Fruit fly (Drosophila melanogaster) whole organism: ENCODE measurements around the gene CG33306.

Experiments used
- CG8478 ChIP-seq: fragments of >200 bp; optimal IDR thresholded peaks from 2 replicates; lab custom pipeline; 2018; ENCODE audit warnings: inconsistent platforms
- Dll ChIP-seq: fragments of >200 bp; optimal IDR thresholded peaks from 2 replicates; lab custom pipeline; 2017
- EcR ChIP-seq, 2 experiments: fragments of >200 bp; optimal IDR thresholded peaks; 2 replicates each; lab custom pipeline; 2017; ENCODE audit warnings: missing biosample characterization in 2 of 2, missing genetic modification characterization in 2 of 2, missing genetic modification reagents in 2 of 2
- pan ChIP-seq: fragments of >200 bp; optimal IDR thresholded peaks from 2 replicates; lab custom pipeline; 2017
- psq ChIP-seq: fragments of >200 bp; optimal IDR thresholded peaks from 2 replicates; lab custom pipeline; 2017
- usp ChIP-seq: fragments of >200 bp; optimal IDR thresholded peaks from 2 replicates; lab custom pipeline; 2017; ENCODE audit warnings: missing biosample characterization, missing genetic modification characterization, mixed read lengths

The CG33306 gene

DNA sequence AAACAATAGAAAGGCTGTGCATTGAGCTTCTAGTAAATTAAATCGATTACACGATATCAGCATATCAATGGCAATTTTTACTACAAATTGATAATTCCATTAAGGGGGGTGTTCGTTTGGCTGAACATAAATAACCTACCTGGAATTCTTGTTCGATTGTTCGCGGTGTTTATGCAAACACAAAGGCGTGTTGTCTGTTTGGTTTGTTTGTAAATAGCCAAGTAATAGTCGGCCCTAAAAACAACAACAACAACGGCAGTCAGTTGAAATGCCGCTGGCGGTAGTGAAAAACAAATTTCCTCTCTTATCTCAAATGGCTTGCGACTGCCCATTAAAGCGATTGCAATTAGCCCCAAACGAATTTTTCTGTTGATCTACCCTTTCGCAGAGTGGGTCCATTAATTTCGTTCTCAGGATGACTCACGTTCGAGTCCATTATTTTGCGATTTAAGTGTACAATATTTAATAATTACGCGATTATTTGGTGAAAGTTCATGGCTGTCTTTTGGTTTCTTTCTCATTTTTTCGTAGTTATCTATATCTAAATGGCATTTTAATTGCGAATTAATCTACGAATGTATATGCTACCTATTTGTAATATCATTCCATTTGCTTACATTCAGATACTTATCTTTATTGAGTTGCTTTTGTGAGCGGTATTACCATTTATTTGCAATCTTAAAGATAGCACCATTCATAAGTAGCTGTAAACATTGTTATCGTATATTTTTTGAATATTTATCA, 4.7 kb downstream of the CG33306 start:
- TF ChIP-seq Dll (lab: Kevin White, UChicago) (no peak), usp (GFP tag; lab: Kevin White, UChicago) (no peak), pan (lab: Kevin White, UChicago) (no peak), CG8478 (lab: Kevin White, UChicago) (no peak), EcR (GFP tag; optimal IDR thresholded peaks at IDR 0.05; lab: Kevin White, UChicago) (no peak), psq (lab: Kevin White, UChicago) (no peak)

DNA sequence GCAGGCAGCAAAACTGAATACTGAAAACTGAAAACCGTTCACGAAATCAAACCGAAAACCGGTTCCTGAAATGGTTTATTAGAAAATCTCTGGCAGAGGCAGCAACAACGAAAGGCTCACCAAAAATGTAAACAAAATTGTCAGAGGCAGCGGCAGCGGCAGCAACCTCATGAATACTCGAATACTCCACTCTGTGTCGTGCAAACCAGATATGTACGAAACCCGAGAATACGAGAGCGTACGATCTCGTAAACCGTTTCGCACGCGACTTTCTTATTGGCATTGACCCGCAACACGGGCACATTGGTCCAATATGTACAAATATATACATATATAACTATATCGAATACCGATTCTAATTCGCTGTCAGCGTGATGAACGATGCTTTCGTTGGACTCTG, 6.0 kb downstream of the CG33306 start:
- TF ChIP-seq pan (lab: Kevin White, UChicago) (no peak), CG8478 (lab: Kevin White, UChicago) (no peak), EcR (GFP tag; optimal IDR thresholded peaks at IDR 0.05; lab: Kevin White, UChicago) (no peak), usp (GFP tag; lab: Kevin White, UChicago) (no peak), Dll (lab: Kevin White, UChicago) (no peak), psq (lab: Kevin White, UChicago) (no peak)

DNA sequence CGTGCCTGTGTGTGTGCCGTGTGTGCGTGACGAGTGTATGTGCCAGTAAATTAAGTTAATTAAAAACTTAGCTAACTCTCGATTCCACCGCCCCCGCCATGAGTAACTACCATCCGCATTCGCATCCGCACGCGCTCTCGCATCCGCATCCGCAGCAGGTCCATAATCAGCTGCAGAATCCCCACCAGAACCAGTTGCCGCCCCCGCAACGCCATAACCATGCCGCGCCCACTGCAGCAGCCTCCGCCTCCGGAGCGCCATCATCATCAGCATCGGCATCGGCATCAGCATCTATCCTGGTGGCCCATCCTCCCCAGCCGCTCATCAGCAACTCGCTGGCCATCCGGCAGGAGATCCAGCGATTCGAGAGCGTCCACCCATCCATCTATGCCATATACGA, 7.6 kb downstream of the CG33306 start:
- no peak for TF ChIP-seq EcR (GFP tag; optimal IDR thresholded peaks at IDR 0.05; lab: Kevin White, UChicago)
- TF ChIP-seq pan (lab: Kevin White, UChicago): no peak
- no peak for TF ChIP-seq usp (GFP tag; lab: Kevin White, UChicago)
- TF ChIP-seq Dll (lab: Kevin White, UChicago): no peak
- no peak for TF ChIP-seq psq (lab: Kevin White, UChicago)
- no peak for TF ChIP-seq CG8478 (lab: Kevin White, UChicago)

DNA sequence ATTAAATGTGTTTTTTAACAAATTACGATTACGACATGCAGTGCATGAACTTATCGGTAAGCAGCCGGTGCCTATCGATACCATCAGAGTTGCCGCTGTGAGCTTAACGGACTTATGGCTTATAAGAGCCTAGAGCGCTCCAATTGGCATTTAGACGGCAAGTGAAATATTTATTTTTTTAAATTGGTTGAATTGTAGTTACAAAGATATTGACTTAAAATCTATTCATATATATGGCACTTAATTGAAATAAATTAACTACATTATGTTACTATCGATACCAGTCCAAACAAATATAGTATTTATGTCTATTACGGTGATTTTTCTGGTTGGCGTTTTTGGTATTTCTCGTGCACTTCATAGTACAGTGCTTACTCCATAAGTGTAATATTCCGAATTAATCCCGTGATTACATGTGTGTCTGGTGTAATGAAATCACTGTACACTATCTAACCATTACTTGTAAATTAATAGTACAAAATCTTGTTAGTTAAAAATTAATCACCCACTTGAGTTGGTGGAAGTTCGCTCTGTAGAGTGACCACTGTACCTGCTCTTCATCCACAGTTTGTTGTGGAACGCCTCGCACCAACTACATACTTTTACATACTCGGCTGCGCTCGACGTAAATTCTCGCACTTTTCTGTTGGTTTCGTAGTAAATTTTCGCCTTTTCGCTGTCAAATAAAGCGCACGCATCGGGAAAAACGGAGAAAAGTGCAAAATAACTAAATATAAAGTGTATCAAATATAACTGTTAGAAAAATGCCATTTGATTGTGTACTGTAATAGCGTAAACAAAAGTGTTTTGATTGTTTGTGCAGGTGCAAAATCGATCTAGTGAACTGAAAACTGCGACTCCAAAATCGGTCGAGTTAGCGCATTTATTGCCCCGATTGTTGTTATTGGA, 8.3 kb downstream of the CG33306 start, which contains the start of the genes mRpS23 and CenG1A:
Gene mRpS23, minus strand, starts transcription at position 71 of the 909 bp plus-strand sequence.
Gene CenG1A, plus strand, starts transcription at position 563 of the 909 bp plus-strand sequence.
- TF ChIP-seq pan (lab: Kevin White, UChicago): no peak
- no peak for TF ChIP-seq usp (GFP tag; lab: Kevin White, UChicago)
- no peak for TF ChIP-seq EcR (GFP tag; optimal IDR thresholded peaks at IDR 0.05; lab: Kevin White, UChicago)
- TF ChIP-seq Dll (lab: Kevin White, UChicago): no peak
- TF ChIP-seq psq (lab: Kevin White, UChicago): no peak
- TF ChIP-seq CG8478 (lab: Kevin White, UChicago): no peak

DNA sequence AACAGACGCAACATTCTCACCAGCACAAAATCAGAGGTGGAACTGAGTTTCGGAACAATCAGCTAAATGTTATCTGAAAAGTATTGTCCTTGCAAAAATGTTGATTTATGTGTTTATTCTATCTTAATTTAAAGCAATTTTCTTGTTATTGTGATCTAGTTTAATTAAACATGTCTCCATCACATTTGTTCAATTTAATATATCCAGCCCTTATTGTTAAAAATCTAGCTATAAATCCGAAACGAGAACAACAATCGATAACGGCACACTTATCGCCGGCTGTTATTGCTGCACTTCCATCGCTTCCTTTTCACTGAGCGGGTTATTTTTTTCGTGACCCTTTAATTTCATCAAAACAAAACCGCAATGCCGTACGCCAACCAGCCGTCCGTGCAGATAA, 10.5 kb downstream of the CG33306 start, which contains the start of the genes GatC, PolG2 and Polr2C:
Gene GatC, minus strand, starts transcription at position 48 of the 400 bp plus-strand sequence.
Gene PolG2, minus strand, starts transcription at position 48 of the 400 bp plus-strand sequence.
Gene Polr2C, plus strand, starts transcription at position 280 of the 400 bp plus-strand sequence.
- TF ChIP-seq usp (GFP tag; lab: Kevin White, UChicago): no peak
- TF ChIP-seq pan (lab: Kevin White, UChicago): no peak
- TF ChIP-seq CG8478 (lab: Kevin White, UChicago): no peak
- TF ChIP-seq EcR (GFP tag; optimal IDR thresholded peaks at IDR 0.05; lab: Kevin White, UChicago): no peak
- no peak for TF ChIP-seq psq (lab: Kevin White, UChicago)
- TF ChIP-seq Dll (lab: Kevin White, UChicago): no peak

DNA sequence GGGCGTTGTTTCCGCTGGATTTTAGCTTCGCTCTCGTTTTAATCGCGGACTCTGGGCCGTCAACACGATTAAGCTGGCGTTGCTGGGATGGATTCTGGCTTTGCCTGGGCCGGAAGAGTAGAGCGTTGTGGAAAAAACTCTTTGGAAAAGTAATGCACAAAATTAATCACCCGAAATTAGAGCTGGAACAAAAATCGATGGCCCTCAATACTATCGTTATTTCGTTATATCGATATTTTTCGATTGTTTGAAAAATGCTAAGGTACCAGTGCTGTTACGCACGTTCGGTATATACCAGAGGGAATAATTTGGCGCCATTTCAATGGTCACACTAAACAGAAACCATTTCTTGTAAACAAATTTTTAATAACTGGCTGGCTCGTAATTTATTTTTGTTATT, 14.0 kb downstream of the CG33306 start, which contains the start of the genes Arpc1 and Orc5:
Gene Arpc1, minus strand, starts transcription at position 202 of the 400 bp plus-strand sequence.
Gene Orc5, plus strand, starts transcription at position 298 of the 400 bp plus-strand sequence.
- TF ChIP-seq usp (GFP tag; lab: Kevin White, UChicago) (no peak), CG8478 (lab: Kevin White, UChicago) (no peak), pan (lab: Kevin White, UChicago) (no peak), psq (lab: Kevin White, UChicago) (no peak), Dll (lab: Kevin White, UChicago) (no peak), EcR (GFP tag; optimal IDR thresholded peaks at IDR 0.05; lab: Kevin White, UChicago) (no peak)

DNA sequence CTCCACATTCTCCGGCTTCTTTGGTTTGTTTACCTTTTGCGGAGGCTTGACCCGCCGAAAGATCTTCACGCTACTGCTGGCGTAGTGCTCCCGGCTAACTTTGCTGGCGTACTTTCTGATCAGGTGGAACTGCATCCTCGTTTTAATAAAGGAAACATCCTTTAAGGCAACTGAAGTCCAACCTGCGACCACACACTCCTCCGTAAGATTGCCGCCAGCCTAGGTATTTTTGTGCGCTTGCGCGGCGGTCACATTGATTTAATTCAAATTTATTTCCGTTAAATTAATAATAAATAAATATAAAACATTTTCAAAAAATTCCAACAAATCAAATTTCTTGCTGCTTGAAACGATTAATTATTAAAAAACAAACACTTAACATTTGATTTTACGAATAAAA, 16.0 kb downstream of the CG33306 start, which contains the start of gene PolG1:
Gene PolG1, minus strand, starts transcription at position 216 of the 400 bp plus-strand sequence.
- no peak for TF ChIP-seq CG8478 (lab: Kevin White, UChicago)
- TF ChIP-seq psq (lab: Kevin White, UChicago): no peak
- TF ChIP-seq EcR (GFP tag; optimal IDR thresholded peaks at IDR 0.05; lab: Kevin White, UChicago): no peak
- no peak for TF ChIP-seq usp (GFP tag; lab: Kevin White, UChicago)
- no peak for TF ChIP-seq Dll (lab: Kevin White, UChicago)

DNA sequence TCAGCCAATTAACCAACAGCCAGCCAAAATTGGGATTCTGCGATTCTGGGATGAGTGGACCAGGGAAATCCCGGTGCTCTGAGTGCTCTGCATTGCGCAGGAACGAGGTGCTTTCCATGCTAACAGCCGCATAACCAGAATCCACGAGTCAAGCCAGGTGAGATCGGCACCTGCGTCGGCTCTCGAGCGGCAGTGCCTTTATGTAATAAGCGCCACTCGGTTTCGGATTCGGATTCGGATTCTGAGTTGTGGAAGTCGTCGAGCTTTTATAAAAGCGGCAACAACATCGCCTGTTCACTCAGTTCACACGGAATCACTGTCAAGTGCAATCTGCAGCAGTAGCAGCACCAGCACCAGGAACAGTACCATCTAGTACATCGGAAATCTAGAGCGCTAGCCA, 22.6 kb downstream of the CG33306 start, which contains the start of gene b:
Gene b, plus strand, starts transcription at position 301 of the 400 bp plus-strand sequence.
- TF ChIP-seq psq (lab: Kevin White, UChicago) (no peak), Dll (lab: Kevin White, UChicago) (no peak), usp (GFP tag; lab: Kevin White, UChicago) (no peak), CG8478 (lab: Kevin White, UChicago) (no peak), pan (lab: Kevin White, UChicago) (no peak), EcR (GFP tag; optimal IDR thresholded peaks at IDR 0.05; lab: Kevin White, UChicago) (no peak)

DNA sequence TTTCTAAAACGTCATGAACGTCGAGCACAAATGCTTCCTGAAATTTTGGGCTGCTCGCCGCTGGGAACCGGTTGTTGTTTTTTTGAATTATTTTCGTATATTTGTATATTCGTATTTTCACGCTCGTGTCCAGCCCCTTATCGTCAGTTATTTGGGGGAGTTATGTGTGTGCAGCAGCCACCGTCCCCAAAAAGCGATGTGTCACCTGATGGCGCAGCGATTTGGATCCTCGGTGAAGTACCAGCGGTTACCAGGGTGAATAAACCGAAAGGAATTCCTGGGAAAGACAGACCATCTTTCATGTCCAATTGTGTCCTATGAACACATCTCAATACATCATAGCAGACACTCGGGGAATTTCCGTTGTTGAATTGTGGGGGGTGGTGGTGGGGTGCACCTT, 23.4 kb downstream of the CG33306 start:
- TF ChIP-seq psq (lab: Kevin White, UChicago): no peak
- no peak for TF ChIP-seq CG8478 (lab: Kevin White, UChicago)
- no peak for TF ChIP-seq Dll (lab: Kevin White, UChicago)
- no peak for TF ChIP-seq EcR (GFP tag; optimal IDR thresholded peaks at IDR 0.05; lab: Kevin White, UChicago)
- TF ChIP-seq pan (lab: Kevin White, UChicago): no peak
- TF ChIP-seq usp (GFP tag; lab: Kevin White, UChicago): no peak

DNA sequence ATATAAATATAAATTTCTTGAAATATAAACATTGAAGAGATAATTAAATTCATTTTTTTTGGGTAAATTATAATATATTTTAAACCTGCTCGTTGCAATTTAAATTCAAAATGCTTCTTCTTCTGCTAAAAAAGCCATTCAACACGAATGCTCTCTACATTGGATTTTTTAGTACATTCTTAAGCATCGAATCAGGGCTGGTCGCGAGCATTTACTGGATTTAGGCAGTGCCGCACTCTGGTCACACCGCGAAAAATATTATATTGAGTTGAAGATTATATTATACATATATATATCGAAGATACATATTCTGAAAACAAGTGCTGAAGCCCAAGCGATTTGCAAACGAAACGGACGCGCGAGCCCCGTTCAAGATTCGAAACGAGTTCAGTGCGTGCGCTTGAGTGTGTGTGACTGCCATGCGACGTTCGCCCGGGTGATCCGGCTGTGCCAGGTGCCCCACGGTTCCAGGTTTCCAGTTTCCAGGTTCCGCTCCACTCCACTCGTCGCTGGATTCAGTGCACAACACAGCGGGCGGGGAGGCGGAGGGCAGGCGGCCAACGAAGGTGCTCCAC, 29.9 kb downstream of the CG33306 start, which contains the start of gene Sos:
Gene Sos, plus strand, starts transcription at position 213 of the 575 bp plus-strand sequence.
- TF ChIP-seq usp (GFP tag; lab: Kevin White, UChicago) (no peak), Dll (lab: Kevin White, UChicago) (no peak), EcR (GFP tag; optimal IDR thresholded peaks at IDR 0.05; lab: Kevin White, UChicago) (no peak), psq (lab: Kevin White, UChicago) (no peak), pan (lab: Kevin White, UChicago) (no peak), CG8478 (lab: Kevin White, UChicago) (no peak)
